Worm (Caenorhabditis elegans): Measurements from ENCODE around the gene srbc-54.

- TF ChIP-seq ets-7 (tag; optimal IDR thresholded peaks at IDR 0.05), result no peak
- no peak for TF ChIP-seq ceh-36 (tag; optimal IDR thresholded peaks at IDR 0.05)
- TF ChIP-seq ama-1 (optimal IDR thresholded peaks at IDR 0.05), result no peak
- no peak for TF ChIP-seq flt-1 (GFP tag; IDR thresholded peaks at IDR 0.05)
- no peak for TF ChIP-seq tra-4 (tag; optimal IDR thresholded peaks at IDR 0.05)
- no peak for TF ChIP-seq scrt-1 (GFP tag; IDR thresholded peaks at IDR 0.05)
Observed at ce11 chrV:15824866-15825265, 8.7 kb downstream of the srbc-54 start, which contains the start of gene srbc-50.

All from whole organism, early embryonic.